Worm (Caenorhabditis elegans) whole organism, young adult: ENCODE data around the gene ptr-19.
A peak's percentile ranks its signal among the peaks of the same experiment; 100 is the strongest.

ENCODE experiments used
- B0035.1 ChIP-seq: sonication (generic microtip); optimal IDR thresholded peaks from 2 replicates; lab custom pipeline; 2016; ENCODE audit warnings: missing genetic modification characterization, mild to moderate bottlenecking, missing compliant biosample characterization, missing genotype, missing genetic modification reagents
- C06A6.2 ChIP-seq: fragments of 200-800 bp; sonication (Bioruptor generic); conservative IDR thresholded peaks from 2 replicates; pipeline ENCODE4 v1.3.6; 2022; ENCODE audit warnings: missing genetic modification characterization, missing compliant biosample characterization
- C17E4.6 ChIP-seq: fragments of 200-800 bp; sonication (Bioruptor generic); IDR thresholded peaks from 2 replicates; pipeline ENCODE4 v1.3.6; 2022; ENCODE audit warnings: missing genetic modification reagents, missing genetic modification characterization, missing compliant biosample characterization
- F23B12.7 ChIP-seq: sonication (generic microtip); optimal IDR thresholded peaks from 2 replicates; lab custom pipeline; 2017; ENCODE audit warnings: missing genetic modification characterization, mild to moderate bottlenecking, missing compliant biosample characterization, antibody characterized with exemption, moderate library complexity; ENCODE audit not compliant: insufficient read depth
- K11D2.4 ChIP-seq: fragments of 200-800 bp; sonication (Bioruptor generic); IDR thresholded peaks from 2 replicates; pipeline ENCODE4 v1.3.6; 2022; ENCODE audit warnings: missing genetic modification reagents, missing genetic modification characterization, missing compliant biosample characterization
- Y56A3A.18 ChIP-seq: fragments of 200-800 bp; sonication (Bioruptor generic); IDR thresholded peaks from 2 replicates; pipeline ENCODE4 v1.3.6; 2022; ENCODE audit warnings: missing genetic modification reagents, missing genetic modification characterization, missing compliant biosample characterization
- Y67H2A.10 ChIP-seq: fragments of 200-800 bp; sonication (Bioruptor generic); conservative IDR thresholded peaks from 2 replicates; pipeline ENCODE4 v1.3.6; 2022; ENCODE audit warnings: missing genetic modification reagents, missing genetic modification characterization, missing compliant biosample characterization
- Y79H2A.3 ChIP-seq: fragments of 200-800 bp; sonication (Bioruptor generic); conservative IDR thresholded peaks from 2 replicates; pipeline ENCODE4 v1.3.6; 2022; ENCODE audit warnings: missing genetic modification reagents, missing genetic modification characterization, missing compliant biosample characterization
- ZK185.1 ChIP-seq: sonication (generic microtip); optimal IDR thresholded peaks from 2 replicates; lab custom pipeline; 2016; ENCODE audit warnings: mild to moderate bottlenecking, missing genetic modification characterization, missing compliant biosample characterization; ENCODE audit not compliant: poor library complexity, severe bottlenecking
- ama-1 ChIP-seq, 3 experiments: fragments of 150-350 bp in 1 of 3; sonication (generic microtip) in 2 of 3; optimal IDR thresholded peaks; 2 replicates each; lab custom pipeline; 2014 to 2018; ENCODE audit warnings: missing biosample characterization in 2 of 3, missing genetic modification characterization in 2 of 3, missing genetic modification reagents in 2 of 3
- aptf-2 ChIP-seq: fragments of 200-800 bp; sonication (Bioruptor generic); conservative IDR thresholded peaks from 2 replicates; pipeline ENCODE4 v1.3.6; 2022; ENCODE audit warnings: missing genetic modification reagents, missing genetic modification characterization, missing compliant biosample characterization
- aptf-3 ChIP-seq: fragments of 200-800 bp; sonication (Bioruptor generic); IDR thresholded peaks from 2 replicates; pipeline ENCODE4 v1.3.6; 2022; ENCODE audit warnings: missing genetic modification characterization, missing compliant biosample characterization
- attf-5 ChIP-seq: fragments of 200-800 bp; sonication (Bioruptor generic); optimal IDR thresholded peaks from 2 replicates; lab custom pipeline; 2018; ENCODE audit warnings: mild to moderate bottlenecking, missing genetic modification characterization, missing compliant biosample characterization
- bed-2 ChIP-seq: fragments of 200-800 bp; sonication (Bioruptor generic); IDR thresholded peaks from 2 replicates; pipeline ENCODE4 v1.3.6; 2022; ENCODE audit warnings: missing genetic modification reagents, missing genetic modification characterization, missing compliant biosample characterization
- cebp-2 ChIP-seq: fragments of 200-800 bp; sonication (Bioruptor generic); IDR thresholded peaks from 2 replicates; pipeline ENCODE4 v1.3.6; 2022; ENCODE audit warnings: missing genetic modification characterization, missing compliant biosample characterization
- ceh-58 ChIP-seq: fragments of 200-800 bp; sonication (Bioruptor generic); IDR thresholded peaks from 2 replicates; pipeline ENCODE4 v1.3.6; 2022; ENCODE audit warnings: missing genetic modification characterization, missing compliant biosample characterization
- egl-44 ChIP-seq: fragments of 200-800 bp; sonication (Bioruptor generic); IDR thresholded peaks from 2 replicates; pipeline ENCODE4 v1.3.6; 2022; ENCODE audit warnings: missing genetic modification reagents, missing genetic modification characterization, missing compliant biosample characterization
- fkh-3 ChIP-seq: sonication (generic microtip); optimal IDR thresholded peaks from 2 replicates; lab custom pipeline; 2016; ENCODE audit warnings: mild to moderate bottlenecking, missing genetic modification characterization, missing compliant biosample characterization
- him-1 ChIP-seq: sonication (generic microtip); optimal IDR thresholded peaks from 2 replicates; lab custom pipeline; 2016; ENCODE audit warnings: missing genotype, missing genetic modification reagents, missing genetic modification characterization, missing compliant biosample characterization
- hlh-26 ChIP-seq: fragments of 200-800 bp; sonication (Bioruptor generic); conservative IDR thresholded peaks from 2 replicates; pipeline ENCODE4 v1.3.6; 2022; ENCODE audit warnings: missing genetic modification reagents, missing genetic modification characterization, missing compliant biosample characterization
- hrde-1 ChIP-seq: sonication (generic microtip); optimal IDR thresholded peaks from 2 replicates; lab custom pipeline; 2016; ENCODE audit warnings: missing genetic modification characterization, mild to moderate bottlenecking, missing compliant biosample characterization, moderate library complexity, missing genotype, missing genetic modification reagents, borderline replicate concordance
- let-526 ChIP-seq: fragments of 200-800 bp; sonication (Bioruptor generic); IDR thresholded peaks from 2 replicates; pipeline ENCODE4 v1.3.6; 2022; ENCODE audit warnings: missing genetic modification reagents, missing genetic modification characterization, missing compliant biosample characterization
- lin-35 ChIP-seq, 3 experiments: fragments of 150-350 bp in 2 of 3; sonication (generic microtip) in 1 of 3; optimal IDR thresholded peaks; 2 replicates each; lab custom pipeline; 2014 to 2018; ENCODE audit warnings: missing biosample characterization in 3 of 3, missing genetic modification characterization in 3 of 3, missing genetic modification reagents in 3 of 3
- lir-1 ChIP-seq: fragments of 200-800 bp; sonication (Bioruptor generic); conservative IDR thresholded peaks from 2 replicates; pipeline ENCODE4 v1.3.6; 2022; ENCODE audit warnings: missing genetic modification reagents, missing genetic modification characterization, missing compliant biosample characterization
- madf-8 ChIP-seq: fragments of 200-800 bp; sonication (Bioruptor generic); conservative IDR thresholded peaks from 2 replicates; pipeline ENCODE4 v1.3.6; 2022; ENCODE audit warnings: missing genetic modification reagents, missing genetic modification characterization, missing compliant biosample characterization
- nfya-1 ChIP-seq: sonication (generic microtip); optimal IDR thresholded peaks from 2 replicates; lab custom pipeline; 2017; ENCODE audit warnings: antibody characterized with exemption, missing compliant biosample characterization, missing genetic modification characterization, borderline replicate concordance; ENCODE audit not compliant: insufficient read depth
- nhr-120 ChIP-seq: fragments of 200-800 bp; sonication (Bioruptor generic); IDR thresholded peaks from 2 replicates; pipeline ENCODE4 v1.3.6; 2022; ENCODE audit warnings: missing genetic modification characterization, missing compliant biosample characterization
- nhr-27 ChIP-seq: fragments of 200-800 bp; sonication (Bioruptor generic); optimal IDR thresholded peaks from 2 replicates; lab custom pipeline; 2018; ENCODE audit warnings: mild to moderate bottlenecking, missing genetic modification characterization, moderate library complexity, missing compliant biosample characterization
- nhr-80 ChIP-seq: sonication (generic microtip); optimal IDR thresholded peaks from 2 replicates; lab custom pipeline; 2016; ENCODE audit warnings: missing genetic modification characterization, missing compliant biosample characterization
- pha-4 ChIP-seq: fragments of 150-350 bp; sonication (generic microtip); optimal IDR thresholded peaks from 2 replicates; lab custom pipeline; 2014; ENCODE audit warnings: missing biosample characterization, missing genetic modification reagents, missing genetic modification characterization
- snpc-1.1 ChIP-seq: sonication (generic microtip); optimal IDR thresholded peaks from 2 replicates; lab custom pipeline; 2017; ENCODE audit warnings: missing genetic modification characterization, mild to moderate bottlenecking, missing compliant biosample characterization, antibody characterized with exemption, moderate library complexity, missing genotype, missing genetic modification reagents; ENCODE audit not compliant: insufficient read depth
- snpc-1.3 ChIP-seq: sonication (generic microtip); optimal IDR thresholded peaks from 2 replicates; lab custom pipeline; 2017; ENCODE audit warnings: missing genetic modification characterization, mild to moderate bottlenecking, missing compliant biosample characterization, antibody characterized with exemption, moderate library complexity, missing genotype, missing genetic modification reagents; ENCODE audit not compliant: insufficient read depth
- snpc-3.4 ChIP-seq: sonication (generic microtip); optimal IDR thresholded peaks from 2 replicates; lab custom pipeline; 2017; ENCODE audit warnings: missing genetic modification characterization, mild to moderate bottlenecking, missing compliant biosample characterization, antibody characterized with exemption, moderate library complexity, missing genotype, missing genetic modification reagents
- snpc-4 ChIP-seq, 5 experiments: fragments of 150-350 bp in 1 of 5; sonication (generic microtip) in 4 of 5; optimal IDR thresholded peaks; 2 replicates each; lab custom pipeline; 2014 to 2018; ENCODE audit warnings: missing genetic modification characterization in 5 of 5, missing biosample characterization in 3 of 5, antibody characterized with exemption in 2 of 5, mild to moderate bottlenecking in 2 of 5, missing compliant biosample characterization in 2 of 5, missing genotype in 2 of 5, moderate library complexity in 2 of 5, missing genetic modification reagents in 1 of 5
- somi-1 ChIP-seq: fragments of 200-800 bp; sonication (Bioruptor generic); optimal IDR thresholded peaks from 2 replicates; lab custom pipeline; 2018; ENCODE audit warnings: mild to moderate bottlenecking, missing genetic modification characterization, missing compliant biosample characterization
- unc-130 ChIP-seq: sonication (generic microtip); optimal IDR thresholded peaks from 2 replicates; lab custom pipeline; 2016; ENCODE audit warnings: missing genetic modification reagents, missing genetic modification characterization, missing compliant biosample characterization
- unc-62 ChIP-seq: fragments of 150-350 bp; optimal IDR thresholded peaks from 2 replicates; lab custom pipeline; 2014; ENCODE audit warnings: missing biosample characterization, missing genetic modification reagents, missing genetic modification characterization
- xnd-1 ChIP-seq: sonication (generic microtip); optimal IDR thresholded peaks from 2 replicates; lab custom pipeline; 2016; ENCODE audit warnings: missing genotype, missing genetic modification reagents, missing genetic modification characterization, missing compliant biosample characterization
- zfh-2 ChIP-seq: fragments of 200-800 bp; sonication (Bioruptor generic); conservative IDR thresholded peaks from 2 replicates; pipeline ENCODE4 v1.3.6; 2022; ENCODE audit warnings: missing genetic modification reagents, missing genetic modification characterization, missing compliant biosample characterization
- zim-3 ChIP-seq: sonication (generic microtip); optimal IDR thresholded peaks from 2 replicates; lab custom pipeline; 2017; ENCODE audit warnings: mild to moderate bottlenecking, missing genetic modification characterization, moderate library complexity, missing compliant biosample characterization
- ztf-25 ChIP-seq: fragments of 200-800 bp; sonication (Bioruptor generic); IDR thresholded peaks from 2 replicates; pipeline ENCODE4 v1.3.6; 2022; ENCODE audit warnings: missing genetic modification reagents, missing genetic modification characterization, missing compliant biosample characterization
- ztf-6 ChIP-seq: fragments of 200-800 bp; sonication (Bioruptor generic); IDR thresholded peaks from 2 replicates; pipeline ENCODE4 v1.3.6; 2022; ENCODE audit warnings: missing genetic modification reagents, missing genetic modification characterization, missing compliant biosample characterization

The ptr-19 gene

DNA sequence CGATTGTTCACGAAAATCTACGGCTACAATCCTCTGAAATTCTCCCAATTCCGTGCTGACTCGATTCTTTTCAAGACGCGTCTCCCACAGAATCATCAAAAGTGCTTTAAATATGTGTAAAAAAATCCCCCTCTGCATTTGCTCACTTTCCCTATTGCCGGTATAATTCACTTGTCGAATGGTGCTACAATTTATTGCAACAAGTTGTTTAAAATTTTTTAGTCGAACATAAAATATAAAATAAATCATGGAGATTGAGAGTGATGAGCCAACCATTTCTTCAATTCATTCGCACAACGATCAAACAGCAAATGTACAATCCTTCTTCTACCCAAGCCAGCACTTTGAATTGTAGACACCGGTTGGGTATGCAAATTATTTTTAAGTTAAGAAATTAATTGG, 35.2 kb upstream of the ptr-19 start (continued):
- no peak for TF ChIP-seq C06A6.2 (GFP tag; lab: Robert Waterston, UW)
- TF ChIP-seq nhr-27 (tag; lab: Kevin White, UChicago): no peak
- no peak for TF ChIP-seq ztf-6 (GFP tag; lab: Robert Waterston, UW)
- TF ChIP-seq snpc-1.3 (tag; lab: Kevin White, UChicago): peak; percentile 69
- TF ChIP-seq B0035.1: no peak
- TF ChIP-seq attf-5 (GFP tag; lab: Kevin White, UChicago): peak; percentile 53
- peak; percentile 44 for TF ChIP-seq zim-3 (tag; lab: Kevin White, UChicago)
- no peak for TF ChIP-seq ZK185.1 (tag; lab: Kevin White, UChicago)
- peak in 2 of 3 experiments; percentile 7 to 38 for TF ChIP-seq lin-35 (GFP tag; optimal IDR thresholded peaks at IDR 0.05; lab: Kevin White, UChicago)
- no peak for TF ChIP-seq Y67H2A.10 (GFP tag; lab: Robert Waterston, UW)
- no peak for TF ChIP-seq K11D2.4 (GFP tag; lab: Robert Waterston, UW)

DNA sequence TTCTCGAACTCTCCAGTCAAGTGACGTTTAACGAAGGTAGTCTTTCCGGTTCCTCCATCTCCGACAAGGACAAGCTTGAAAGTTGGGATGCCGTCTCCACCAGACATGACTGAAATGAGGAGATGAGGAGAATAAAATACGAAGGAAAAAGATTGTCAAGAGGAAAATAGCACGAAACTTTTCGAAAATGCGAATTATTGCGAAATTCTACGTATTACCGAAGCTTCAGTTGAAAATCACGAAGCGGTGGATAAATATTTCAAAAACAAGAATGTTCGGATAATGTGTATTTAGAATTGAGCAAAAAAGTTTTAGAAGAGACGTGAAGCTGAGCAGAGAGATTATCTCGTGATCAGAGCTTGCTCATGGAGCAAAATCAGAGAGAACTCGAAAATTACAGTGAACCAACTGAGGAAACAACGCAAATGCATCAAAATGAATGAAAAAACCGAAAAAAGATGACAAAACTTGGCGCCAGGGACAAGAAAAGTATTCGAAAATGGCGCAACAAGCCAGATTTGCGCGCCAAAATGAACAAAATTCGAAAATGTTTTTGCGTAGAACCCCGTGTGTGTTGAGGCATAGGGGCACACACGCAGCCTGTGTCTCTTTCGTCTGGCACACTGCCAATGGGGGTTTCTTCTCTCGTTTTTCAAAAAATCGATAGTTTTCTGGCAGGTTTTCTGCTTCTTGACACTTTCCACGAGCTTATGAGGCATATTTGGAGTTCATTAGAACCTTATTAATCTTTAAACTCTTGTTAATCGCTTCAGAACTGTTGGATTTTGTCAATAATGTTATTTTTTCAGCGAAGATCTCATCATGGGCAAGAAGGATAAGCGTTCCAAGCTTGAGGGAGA, 33.8 kb upstream of the ptr-19 start, which contains the start of the genes ran-1 and dkc-1:
ran-1 (minus strand) TSS at position 109 of the 860 bp plus-strand sequence.
dkc-1 (plus strand) TSS at position 810 of the 860 bp plus-strand sequence.
- no peak for TF ChIP-seq zfh-2 (GFP tag; lab: Robert Waterston, UW)
- TF ChIP-seq cebp-2: no peak
- TF ChIP-seq snpc-3.4 (tag; lab: Kevin White, UChicago): peak; percentile 91
- TF ChIP-seq pha-4 (tag; lab: Kevin White, UChicago): peak; percentile 13
- TF ChIP-seq hrde-1 (tag; lab: Kevin White, UChicago): no peak
- TF ChIP-seq Y79H2A.3 (GFP tag; lab: Robert Waterston, UW): 0 out of 2 replicates have a peak, but pooled peaks have one; percentile 7
- no peak for TF ChIP-seq Y56A3A.18 (GFP tag; lab: Robert Waterston, UW)
- TF ChIP-seq bed-2: no peak
- peak; percentile 54 for TF ChIP-seq snpc-1.1 (tag; lab: Kevin White, UChicago)
- 0 out of 2 replicates have a peak, but pooled peaks have one; percentile 44 for TF ChIP-seq egl-44 (GFP tag; lab: Robert Waterston, UW)
- TF ChIP-seq ceh-58 (GFP tag; lab: Robert Waterston, UW): no peak
- peak in 2 of 3 experiments; percentile 74 to 79 for TF ChIP-seq lin-35 (GFP tag; optimal IDR thresholded peaks at IDR 0.05; lab: Kevin White, UChicago)
- TF ChIP-seq nhr-120 (GFP tag; lab: Robert Waterston, UW): no peak
- no peak for TF ChIP-seq let-526 (GFP tag; lab: Robert Waterston, UW)
- no peak for TF ChIP-seq nfya-1
- TF ChIP-seq fkh-3: no peak
- TF ChIP-seq him-1: no peak
- TF ChIP-seq snpc-4 (GFP tag; optimal IDR thresholded peaks at IDR 0.05; lab: Kevin White, UChicago): peak; percentile 35
- TF ChIP-seq snpc-4 (tag; optimal IDR thresholded peaks at IDR 0.05; lab: Kevin White, UChicago): peak; percentile 31 to 52 (median 38)
- TF ChIP-seq aptf-2: 0 out of 2 replicates have a peak, but pooled peaks have one; percentile 60
- no peak for TF ChIP-seq unc-62 (GFP tag; lab: Kevin White, UChicago)
- TF ChIP-seq snpc-1.3 (tag; lab: Kevin White, UChicago): peak; percentile 79
- TF ChIP-seq unc-130: peak; percentile 81
- no peak for TF ChIP-seq somi-1 (GFP tag; lab: Kevin White, UChicago)
- TF ChIP-seq lir-1 (GFP tag; lab: Robert Waterston, UW): 0 out of 2 replicates have a peak, but pooled peaks have one; percentile 29
- TF ChIP-seq nhr-80 (tag; lab: Kevin White, UChicago): peak; percentile 24
- peak; percentile 94 for TF ChIP-seq madf-8 (GFP tag; lab: Robert Waterston, UW)
- peak; percentile 58 for TF ChIP-seq F23B12.7
- TF ChIP-seq ama-1 (optimal IDR thresholded peaks at IDR 0.05; lab: Kevin White, UChicago): no peak
- no peak for TF ChIP-seq ama-1 (GFP tag; optimal IDR thresholded peaks at IDR 0.05; lab: Kevin White, UChicago)
- TF ChIP-seq aptf-3: 0 out of 2 replicates have a peak, but pooled peaks have one; percentile 21
- TF ChIP-seq ztf-25 (GFP tag; lab: Robert Waterston, UW): no peak
- TF ChIP-seq xnd-1: peak; percentile 89
- peak; percentile 87 for TF ChIP-seq C17E4.6 (GFP tag; lab: Robert Waterston, UW)
- TF ChIP-seq hlh-26 (GFP tag; lab: Robert Waterston, UW): no peak
